Worm (Caenorhabditis elegans) whole organism, mixed stage, embryonic: Measurements from ENCODE around the gene Y48A6C.8.

Experiments used
- M03D4.4 ChIP-seq: sonication (generic microtip); optimal IDR thresholded peaks from 2 replicates; lab custom pipeline; 2017; ENCODE audit warnings: mild to moderate bottlenecking, missing genetic modification characterization, missing compliant biosample characterization
- bed-3 ChIP-seq: fragments of 200-800 bp; sonication (Bioruptor generic); optimal IDR thresholded peaks from 3 replicates; lab custom pipeline; 2018; ENCODE audit warnings: mild to moderate bottlenecking, missing genetic modification characterization, moderate library complexity, missing compliant biosample characterization
- blmp-1 ChIP-seq: fragments of 150-350 bp; optimal IDR thresholded peaks from 2 replicates; lab custom pipeline; 2014; ENCODE audit warnings: missing biosample characterization, missing genetic modification characterization
- ceh-39 ChIP-seq: fragments of 150-350 bp; optimal IDR thresholded peaks from 2 replicates; lab custom pipeline; 2014; ENCODE audit warnings: missing biosample characterization, missing genetic modification characterization
- ceh-43 ChIP-seq: fragments of 200-800 bp; sonication (Bioruptor generic); optimal IDR thresholded peaks from 2 replicates; lab custom pipeline; 2018; ENCODE audit warnings: mild to moderate bottlenecking, missing genetic modification characterization, moderate library complexity, missing compliant biosample characterization
- ceh-83 ChIP-seq: fragments of 200-800 bp; sonication (Bioruptor generic); optimal IDR thresholded peaks from 2 replicates; lab custom pipeline; 2018; ENCODE audit warnings: mild to moderate bottlenecking, missing genetic modification characterization, missing compliant biosample characterization
- ces-1 ChIP-seq: fragments of 150-350 bp; optimal IDR thresholded peaks from 2 replicates; lab custom pipeline; 2014; ENCODE audit warnings: missing biosample characterization, missing genetic modification reagents, missing genetic modification characterization
- cnd-1 ChIP-seq: fragments of 200-800 bp; sonication (Bioruptor generic); optimal IDR thresholded peaks from 2 replicates; lab custom pipeline; 2018; ENCODE audit warnings: mild to moderate bottlenecking, missing genetic modification characterization, missing compliant biosample characterization
- drap-1 ChIP-seq: fragments of 200-800 bp; sonication (Bioruptor generic); optimal IDR thresholded peaks from 3 replicates; lab custom pipeline; 2018; ENCODE audit warnings: mild to moderate bottlenecking, missing genetic modification characterization, missing compliant biosample characterization
- elt-1 ChIP-seq: sonication (generic microtip); optimal IDR thresholded peaks from 2 replicates; lab custom pipeline; 2017; ENCODE audit warnings: missing genetic modification characterization, mild to moderate bottlenecking, missing compliant biosample characterization, antibody characterized with exemption, moderate library complexity, borderline replicate concordance; ENCODE audit not compliant: insufficient read depth
- elt-3 ChIP-seq: fragments of 150-350 bp; optimal IDR thresholded peaks from 2 replicates; lab custom pipeline; 2014; ENCODE audit warnings: missing biosample characterization, missing genetic modification characterization
- flh-1 ChIP-seq: fragments of 200-800 bp; sonication (Bioruptor generic); optimal IDR thresholded peaks from 2 replicates; lab custom pipeline; 2018; ENCODE audit warnings: mild to moderate bottlenecking, missing genetic modification characterization, moderate library complexity, missing compliant biosample characterization
- ham-2 ChIP-seq: fragments of 200-800 bp; sonication (Bioruptor generic); optimal IDR thresholded peaks from 2 replicates; lab custom pipeline; 2018; ENCODE audit warnings: mild to moderate bottlenecking, missing genetic modification characterization, missing compliant biosample characterization
- hlh-1 ChIP-seq: fragments of 150-350 bp; optimal IDR thresholded peaks from 2 replicates; lab custom pipeline; 2014; ENCODE audit warnings: missing biosample characterization, missing genetic modification reagents, missing genetic modification characterization
- lin-13 ChIP-seq: fragments of 150-350 bp; optimal IDR thresholded peaks from 2 replicates; lab custom pipeline; 2014; ENCODE audit warnings: missing biosample characterization, missing genetic modification characterization
- lin-32 ChIP-seq: fragments of 200-800 bp; sonication (Bioruptor generic); optimal IDR thresholded peaks from 2 replicates; lab custom pipeline; 2018; ENCODE audit warnings: mild to moderate bottlenecking, missing genetic modification characterization, missing compliant biosample characterization
- lsy-2 ChIP-seq: fragments of 150-350 bp; optimal IDR thresholded peaks from 2 replicates; lab custom pipeline; 2014; ENCODE audit warnings: missing biosample characterization, missing genetic modification characterization
- mab-5 ChIP-seq: fragments of 150-350 bp; optimal IDR thresholded peaks from 2 replicates; lab custom pipeline; 2014; ENCODE audit warnings: missing biosample characterization, missing genetic modification characterization
- mep-1 ChIP-seq: fragments of 150-350 bp; optimal IDR thresholded peaks from 2 replicates; lab custom pipeline; 2017; ENCODE audit warnings: missing biosample characterization, missing genetic modification reagents, missing genetic modification characterization, inconsistent platforms
- mls-2 ChIP-seq: sonication (generic microtip); optimal IDR thresholded peaks from 2 replicates; lab custom pipeline; 2016; ENCODE audit warnings: mild to moderate bottlenecking, missing genetic modification characterization, moderate library complexity, missing compliant biosample characterization
- nhr-12 ChIP-seq: fragments of 150-350 bp; optimal IDR thresholded peaks from 2 replicates; lab custom pipeline; 2014; ENCODE audit warnings: missing biosample characterization, missing genetic modification characterization
- nhr-2 ChIP-seq: fragments of 150-350 bp; optimal IDR thresholded peaks from 2 replicates; lab custom pipeline; 2014; ENCODE audit warnings: missing biosample characterization, missing genetic modification characterization
- nhr-237 ChIP-seq: fragments of 150-350 bp; optimal IDR thresholded peaks from 2 replicates; lab custom pipeline; 2014; ENCODE audit warnings: missing biosample characterization, missing genetic modification characterization
- nhr-28 ChIP-seq: fragments of 150-350 bp; optimal IDR thresholded peaks from 2 replicates; lab custom pipeline; 2014; ENCODE audit warnings: missing biosample characterization, missing genetic modification characterization
- nhr-76 ChIP-seq: sonication (generic microtip); optimal IDR thresholded peaks from 2 replicates; lab custom pipeline; 2017; ENCODE audit warnings: missing biosample characterization, missing genetic modification characterization
- pha-4 ChIP-seq: fragments of 150-350 bp; optimal IDR thresholded peaks from 2 replicates; lab custom pipeline; 2018; ENCODE audit warnings: missing biosample characterization, missing genetic modification reagents, missing genetic modification characterization
- sem-2 ChIP-seq: fragments of 200-800 bp; sonication (Bioruptor generic); optimal IDR thresholded peaks from 2 replicates; lab custom pipeline; 2018; ENCODE audit warnings: mild to moderate bottlenecking, missing genetic modification characterization, missing compliant biosample characterization
- snpc-4 ChIP-seq: fragments of 150-350 bp; optimal IDR thresholded peaks from 2 replicates; lab custom pipeline; 2014; ENCODE audit warnings: missing biosample characterization, missing genetic modification characterization
- sptf-1 ChIP-seq: sonication (generic microtip); optimal IDR thresholded peaks from 2 replicates; lab custom pipeline; 2017; ENCODE audit warnings: mild to moderate bottlenecking, missing genetic modification characterization, moderate library complexity, missing compliant biosample characterization
- tbx-8 ChIP-seq: fragments of 200-800 bp; sonication (Bioruptor generic); optimal IDR thresholded peaks from 2 replicates; lab custom pipeline; 2018; ENCODE audit warnings: mild to moderate bottlenecking, missing genetic modification characterization, moderate library complexity, missing compliant biosample characterization
- unc-120 ChIP-seq: sonication (generic microtip); optimal IDR thresholded peaks from 2 replicates; lab custom pipeline; 2017; ENCODE audit warnings: missing genetic modification characterization, missing compliant biosample characterization; ENCODE audit not compliant: poor library complexity, severe bottlenecking
- unc-39 ChIP-seq: fragments of 150-350 bp; optimal IDR thresholded peaks from 2 replicates; lab custom pipeline; 2014; ENCODE audit warnings: missing biosample characterization, missing genetic modification characterization
- unc-62 ChIP-seq: fragments of 150-350 bp; optimal IDR thresholded peaks from 2 replicates; lab custom pipeline; 2014; ENCODE audit warnings: missing biosample characterization, missing genetic modification reagents, missing genetic modification characterization
- zip-8 ChIP-seq: fragments of 150-350 bp; optimal IDR thresholded peaks from 2 replicates; lab custom pipeline; 2014; ENCODE audit warnings: missing biosample characterization, missing genetic modification characterization
- ztf-11 ChIP-seq: fragments of 150-350 bp; optimal IDR thresholded peaks from 2 replicates; lab custom pipeline; 2014; ENCODE audit warnings: missing biosample characterization, missing genetic modification characterization

Gene Y48A6C.8

ce11 chrIII:11154527-11154926, 27.1 kb upstream of the Y48A6C.8 start, which contains the start of gene cku-70:
Gene cku-70, plus strand, starts transcription at chrIII:11154827.
- TF ChIP-seq sem-2 = no peak
- no peak for TF ChIP-seq elt-3 (tag; lab: Kevin White, UChicago)
- no peak for TF ChIP-seq snpc-4 (tag; lab: Kevin White, UChicago)
- no peak for TF ChIP-seq drap-1 (GFP tag; lab: Kevin White, UChicago)
- no peak for TF ChIP-seq nhr-28 (tag; lab: Kevin White, UChicago)
- no peak for TF ChIP-seq bed-3 (GFP tag; lab: Kevin White, UChicago)
- no peak for TF ChIP-seq flh-1 (GFP tag; lab: Kevin White, UChicago)
- TF ChIP-seq zip-8 (tag; lab: Kevin White, UChicago) = no peak
- TF ChIP-seq nhr-237 (tag; lab: Kevin White, UChicago) = no peak
- TF ChIP-seq lin-32 (GFP tag; lab: Kevin White, UChicago) = no peak
- no peak for TF ChIP-seq nhr-76 (tag; lab: Kevin White, UChicago)
- TF ChIP-seq sptf-1 (tag; lab: Kevin White, UChicago) = no peak
- no peak for TF ChIP-seq ceh-43 (GFP tag; lab: Kevin White, UChicago)
- TF ChIP-seq mab-5 (tag; lab: Kevin White, UChicago) = no peak
- no peak for TF ChIP-seq ham-2 (GFP tag; lab: Kevin White, UChicago)
- TF ChIP-seq cnd-1 (tag; lab: Kevin White, UChicago) = no peak

DNA sequence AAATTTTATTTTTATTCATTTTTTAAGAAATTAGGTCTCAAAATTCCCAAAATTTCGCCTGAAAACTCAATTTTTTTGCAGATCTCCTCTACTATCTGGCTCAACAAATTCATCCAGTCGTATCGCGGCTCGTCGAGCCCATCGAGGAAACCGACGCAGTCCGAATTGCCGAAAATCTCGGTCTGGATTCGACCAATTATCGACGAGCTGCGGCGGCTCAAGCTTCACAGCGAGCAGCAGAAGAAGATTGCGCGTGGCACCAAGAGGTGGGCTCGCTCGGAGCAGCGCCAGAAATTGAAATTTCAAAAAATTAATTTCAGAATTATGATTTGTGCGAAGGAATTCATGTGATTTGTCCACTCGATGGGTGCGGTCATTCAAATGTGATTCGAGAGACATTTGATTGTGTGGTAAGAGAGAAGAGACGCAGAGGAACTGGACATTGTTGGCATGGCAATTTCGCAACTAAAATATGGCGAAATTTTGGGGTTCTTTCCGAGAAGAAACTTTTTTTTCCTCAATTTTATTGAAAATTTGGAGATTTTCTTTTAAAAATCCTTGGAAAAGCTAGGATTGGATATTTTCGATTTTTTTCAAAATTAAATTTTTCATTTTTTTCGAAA, 21.9 kb upstream of the Y48A6C.8 start:
- no peak for TF ChIP-seq nhr-76 (tag; lab: Kevin White, UChicago)

DNA sequence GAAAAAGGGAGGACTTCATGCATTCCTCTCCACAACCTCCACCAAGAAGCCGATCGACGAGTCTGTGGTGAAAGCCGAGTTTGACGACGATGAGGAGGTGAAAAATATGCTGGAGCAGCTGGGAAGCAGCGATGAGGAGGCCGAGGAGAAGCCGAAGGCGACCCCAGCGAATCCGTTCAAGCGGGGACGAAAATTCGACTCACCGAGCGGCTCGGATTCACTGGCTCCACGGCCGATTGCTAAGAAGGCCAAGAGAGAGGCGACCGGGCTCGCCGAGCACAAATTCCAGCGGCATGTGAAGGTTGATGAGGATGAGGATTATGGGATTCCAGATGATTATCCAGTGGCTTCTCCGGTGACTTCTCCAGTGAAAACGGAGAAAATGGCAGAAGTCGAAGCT, 15.5 kb upstream of the Y48A6C.8 start:
- no peak for TF ChIP-seq tbx-8 (GFP tag; lab: Kevin White, UChicago)
- TF ChIP-seq pha-4 = no peak
- TF ChIP-seq mls-2 (tag; lab: Kevin White, UChicago) = no peak
- TF ChIP-seq ceh-83 (GFP tag; lab: Kevin White, UChicago) = no peak
- TF ChIP-seq ham-2 (GFP tag; lab: Kevin White, UChicago) = no peak
- no peak for TF ChIP-seq zip-8 (tag; lab: Kevin White, UChicago)
- no peak for TF ChIP-seq sem-2
- TF ChIP-seq lin-13 (tag; lab: Kevin White, UChicago) = no peak
- TF ChIP-seq mep-1 (tag; lab: Kevin White, UChicago) = no peak
- no peak for TF ChIP-seq blmp-1
- no peak for TF ChIP-seq nhr-237 (tag; lab: Kevin White, UChicago)
- no peak for TF ChIP-seq ztf-11 (tag; lab: Kevin White, UChicago)
- TF ChIP-seq lsy-2 (tag; lab: Kevin White, UChicago) = no peak
- TF ChIP-seq lin-32 (GFP tag; lab: Kevin White, UChicago) = no peak
- no peak for TF ChIP-seq nhr-2

DNA sequence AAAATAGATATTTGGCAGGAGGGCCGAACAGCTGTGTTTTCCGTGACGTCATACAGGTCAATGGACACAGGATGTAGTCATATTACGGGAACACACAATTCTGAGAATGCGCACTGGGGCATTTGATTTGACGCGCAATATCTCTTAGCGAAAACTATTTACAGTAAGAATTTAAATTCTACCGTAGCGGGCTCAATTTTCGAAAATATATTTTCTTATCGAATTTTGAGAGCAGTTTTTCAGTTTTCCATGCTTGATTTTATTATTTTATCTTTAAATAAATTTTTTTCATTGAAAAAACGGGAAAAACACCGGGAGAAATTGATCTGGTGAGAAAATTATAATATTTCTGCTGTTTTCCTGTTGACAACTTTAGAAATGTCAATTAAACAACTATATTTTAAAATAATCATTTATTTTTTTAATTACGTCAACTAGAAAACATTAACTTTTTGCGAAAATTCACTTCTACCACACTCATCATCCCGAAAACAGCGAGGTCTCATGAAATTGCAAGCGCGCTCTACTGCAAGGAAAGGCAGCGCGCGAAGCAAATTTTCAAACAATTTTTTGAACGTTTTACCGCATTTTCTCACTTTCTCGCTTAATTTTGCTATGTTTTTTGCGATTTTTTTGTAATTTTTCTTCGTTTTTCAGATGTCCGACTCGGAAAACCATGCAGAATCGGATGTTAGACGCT, 14.5 kb upstream of the Y48A6C.8 start, which contains the start of the genes Y47D3A.1 and pola-1:
Gene Y47D3A.1, minus strand, starts transcription at position 51 of the 700 bp plus-strand sequence.
Gene pola-1, plus strand, starts transcription at position 658 of the 700 bp plus-strand sequence.
- no peak for TF ChIP-seq nhr-76 (tag; lab: Kevin White, UChicago)
- TF ChIP-seq unc-120 (tag; lab: Kevin White, UChicago) = peak; percentile 5
- TF ChIP-seq lsy-2 (tag; lab: Kevin White, UChicago) = peak; percentile 63
- TF ChIP-seq mep-1 (tag; lab: Kevin White, UChicago) = peak; percentile 81
- TF ChIP-seq nhr-12 = no peak
- no peak for TF ChIP-seq snpc-4 (tag; lab: Kevin White, UChicago)
- peak; percentile 56 for TF ChIP-seq ceh-83 (GFP tag; lab: Kevin White, UChicago)
- no peak for TF ChIP-seq ham-2 (GFP tag; lab: Kevin White, UChicago)
- TF ChIP-seq mls-2 (tag; lab: Kevin White, UChicago) = no peak
- no peak for TF ChIP-seq ztf-11 (tag; lab: Kevin White, UChicago)
- no peak for TF ChIP-seq nhr-2
- TF ChIP-seq sptf-1 (tag; lab: Kevin White, UChicago) = peak; percentile 76
- TF ChIP-seq mab-5 (tag; lab: Kevin White, UChicago) = no peak
- no peak for TF ChIP-seq elt-1 (tag; lab: Kevin White, UChicago)
- peak; percentile 84 for TF ChIP-seq lin-13 (tag; lab: Kevin White, UChicago)
- peak; percentile 44 for TF ChIP-seq zip-8 (tag; lab: Kevin White, UChicago)
- TF ChIP-seq flh-1 (GFP tag; lab: Kevin White, UChicago) = no peak
- TF ChIP-seq blmp-1 = no peak
- peak; percentile 42 for TF ChIP-seq M03D4.4 (tag; lab: Kevin White, UChicago)
- TF ChIP-seq nhr-28 (tag; lab: Kevin White, UChicago) = no peak
- TF ChIP-seq ces-1 (GFP tag; lab: Kevin White, UChicago) = peak; percentile 60
- TF ChIP-seq nhr-237 (tag; lab: Kevin White, UChicago) = peak; percentile 40
- TF ChIP-seq tbx-8 (GFP tag; lab: Kevin White, UChicago) = no peak
- TF ChIP-seq unc-39 (tag; lab: Kevin White, UChicago) = no peak
- TF ChIP-seq sem-2 = no peak
- peak; percentile 15 for TF ChIP-seq pha-4
- peak; percentile 10 for TF ChIP-seq drap-1 (GFP tag; lab: Kevin White, UChicago)
- TF ChIP-seq ceh-43 (GFP tag; lab: Kevin White, UChicago) = peak; percentile 21
- TF ChIP-seq ceh-39 (tag; lab: Kevin White, UChicago) = peak; percentile 63
- peak; percentile 43 for TF ChIP-seq lin-32 (GFP tag; lab: Kevin White, UChicago)
- TF ChIP-seq hlh-1 = peak; percentile 36
- TF ChIP-seq bed-3 (GFP tag; lab: Kevin White, UChicago) = peak; percentile 9
- peak; percentile 33 for TF ChIP-seq cnd-1 (tag; lab: Kevin White, UChicago)
- TF ChIP-seq elt-3 (tag; lab: Kevin White, UChicago) = no peak
- TF ChIP-seq unc-62 (GFP tag; lab: Kevin White, UChicago) = no peak
